Fruit fly (Drosophila melanogaster) S2 (cell line): ENCODE measurements around the gene CG33262.

Source experiments
- CG8478 ChIP-seq: fragments of >200 bp; optimal IDR thresholded peaks from 2 replicates; lab custom pipeline; 2018
- CTCF ChIP-seq, 2 experiments: fragments of >200 bp; optimal IDR thresholded peaks; 2 replicates each; lab custom pipeline; 2018

dm6 chr3L:13118983-13119382 is 17.1 kb upstream of the CG33262 start:
- TF ChIP-seq CTCF (optimal IDR thresholded peaks at IDR 0.05; lab: Kevin White, UChicago), result no peak
- no peak for TF ChIP-seq CG8478 (lab: Kevin White, UChicago)
